Fruit fly (Drosophila melanogaster) whole organism, embryonic: Measurements from ENCODE around the gene Prx1.
A peak's percentile ranks its signal among the peaks of the same experiment; 100 is the strongest.

ENCODE experiments used
- ATbp ChIP-seq: fragments of 200-800 bp; sonication (Bioruptor generic); optimal IDR thresholded peaks from 2 replicates; lab custom pipeline; 2017; ENCODE audit warnings: missing biosample characterization, mild to moderate bottlenecking, missing genetic modification characterization, missing genetic modification reagents
- CG10267 ChIP-seq: fragments of 200-800 bp; sonication (Bioruptor generic); optimal IDR thresholded peaks from 2 replicates; lab custom pipeline; 2018; ENCODE audit warnings: missing biosample characterization, mild to moderate bottlenecking, missing genetic modification characterization, moderate library complexity
- CG13296 ChIP-seq: fragments of 200-800 bp; sonication (Bioruptor generic); optimal IDR thresholded peaks from 3 replicates; lab custom pipeline; 2018; ENCODE audit warnings: missing biosample characterization, mild to moderate bottlenecking, missing genetic modification characterization
- CG14965 ChIP-seq: fragments of 200-800 bp; sonication (Bioruptor generic); optimal IDR thresholded peaks from 2 replicates; lab custom pipeline; 2016; ENCODE audit warnings: missing biosample characterization, missing genetic modification characterization, borderline replicate concordance
- CG17186 ChIP-seq: fragments of 200-800 bp; sonication (Bioruptor generic); optimal IDR thresholded peaks from 3 replicates; lab custom pipeline; 2017; ENCODE audit warnings: missing biosample characterization, missing genetic modification reagents, missing genetic modification characterization
- CG17612 ChIP-seq: fragments of 200-800 bp; sonication (Bioruptor generic); IDR thresholded peaks from 2 replicates; pipeline ENCODE4 v1.3.6; 2022; ENCODE audit warnings: missing biosample characterization, missing genetic modification characterization
- CG1832 ChIP-seq: fragments of 200-800 bp; sonication (Bioruptor generic); optimal IDR thresholded peaks from 2 replicates; lab custom pipeline; 2017; ENCODE audit warnings: missing biosample characterization, mild to moderate bottlenecking, missing genetic modification characterization, inconsistent platforms
- CG2202 ChIP-seq: fragments of 200-800 bp; sonication (Bioruptor generic); optimal IDR thresholded peaks from 2 replicates; lab custom pipeline; 2018; ENCODE audit warnings: missing biosample characterization, mild to moderate bottlenecking, missing genetic modification characterization
- CG2678 ChIP-seq: fragments of 200-800 bp; sonication (Bioruptor generic); optimal IDR thresholded peaks from 3 replicates; lab custom pipeline; 2019; ENCODE audit warnings: missing biosample characterization, mild to moderate bottlenecking, missing genetic modification characterization, moderate library complexity
- CG2875 ChIP-seq: fragments of 200-800 bp; sonication (Bioruptor generic); optimal IDR thresholded peaks from 2 replicates; lab custom pipeline; 2017; ENCODE audit warnings: missing biosample characterization, mild to moderate bottlenecking, missing genetic modification characterization, missing genetic modification reagents
- CG3838 ChIP-seq: fragments of 200-800 bp; sonication (Bioruptor generic); optimal IDR thresholded peaks from 3 replicates; lab custom pipeline; 2016; ENCODE audit warnings: missing biosample characterization, missing genetic modification characterization
- CG4854 ChIP-seq: fragments of 200-800 bp; sonication (Bioruptor generic); optimal IDR thresholded peaks from 2 replicates; lab custom pipeline; 2016; ENCODE audit warnings: missing biosample characterization, missing genetic modification characterization, inconsistent platforms
- CG6854 ChIP-seq: fragments of 200-800 bp; sonication (Bioruptor generic); optimal IDR thresholded peaks from 3 replicates; lab custom pipeline; 2017; ENCODE audit warnings: missing biosample characterization, mild to moderate bottlenecking, missing genetic modification characterization
- CG9797 ChIP-seq: fragments of 200-800 bp; sonication (Bioruptor generic); optimal IDR thresholded peaks from 3 replicates; lab custom pipeline; 2018; ENCODE audit warnings: missing biosample characterization, mild to moderate bottlenecking, missing genetic modification characterization
- Chrac-16 ChIP-seq: fragments of 200-800 bp; sonication (Bioruptor generic); optimal IDR thresholded peaks from 3 replicates; lab custom pipeline; 2016; ENCODE audit warnings: missing biosample characterization, missing genetic modification characterization
- Dek ChIP-seq: fragments of 200-800 bp; sonication (Bioruptor generic); optimal IDR thresholded peaks from 3 replicates; lab custom pipeline; 2019; ENCODE audit warnings: missing biosample characterization, mild to moderate bottlenecking, missing genetic modification characterization, moderate library complexity
- Dfd ChIP-seq, 2 experiments: fragments of >200 bp; optimal IDR thresholded peaks; 2 replicates each; lab custom pipeline; 2017; ENCODE audit warnings: missing biosample characterization in 2 of 2, missing genetic modification characterization in 2 of 2
- Fer2 ChIP-seq: fragments of 200-800 bp; sonication (Bioruptor generic); optimal IDR thresholded peaks from 2 replicates; lab custom pipeline; 2018; ENCODE audit warnings: missing biosample characterization, mild to moderate bottlenecking, missing genetic modification characterization, moderate library complexity
- H2.0 ChIP-seq: fragments of 200-800 bp; sonication (Bioruptor generic); IDR thresholded peaks from 2 replicates; pipeline ENCODE4 v1.3.6; 2022; ENCODE audit warnings: missing biosample characterization, missing genetic modification characterization
- HLHmδ ChIP-seq: fragments of 200-800 bp; sonication (Bioruptor generic); optimal IDR thresholded peaks from 2 replicates; lab custom pipeline; 2018; ENCODE audit warnings: missing biosample characterization, mild to moderate bottlenecking, missing genetic modification characterization, moderate library complexity
- Hand ChIP-seq: fragments of 200-800 bp; sonication (Bioruptor generic); optimal IDR thresholded peaks from 2 replicates; lab custom pipeline; 2017; ENCODE audit warnings: mild to moderate bottlenecking, missing biosample characterization, missing genetic modification reagents, missing genetic modification characterization
- HmgD ChIP-seq: fragments of 200-800 bp; sonication (Bioruptor generic); optimal IDR thresholded peaks from 3 replicates; lab custom pipeline; 2016; ENCODE audit warnings: missing biosample characterization, missing genetic modification characterization
- Hr39 ChIP-seq: fragments of >200 bp; optimal IDR thresholded peaks from 2 replicates; lab custom pipeline; 2017
- MBD-R2 ChIP-seq: fragments of 200-800 bp; sonication (Bioruptor generic); IDR thresholded peaks from 2 replicates; pipeline ENCODE4 v1.3.6; 2022; ENCODE audit warnings: missing biosample characterization, missing genetic modification characterization
- Med ChIP-seq: fragments of 200-800 bp; sonication (Bioruptor generic); peaks from one replicate; lab custom pipeline; 2016; ENCODE audit warnings: missing biosample characterization, missing genetic modification characterization, mild to moderate bottlenecking, inconsistent platforms, moderate library complexity
- Mes4 ChIP-seq: fragments of 200-800 bp; sonication (Bioruptor generic); optimal IDR thresholded peaks from 2 replicates; lab custom pipeline; 2016; ENCODE audit warnings: missing biosample characterization, missing genetic modification characterization
- NC2α ChIP-seq: fragments of 200-800 bp; sonication (Bioruptor generic); optimal IDR thresholded peaks from 2 replicates; lab custom pipeline; 2016; ENCODE audit warnings: missing biosample characterization, missing genetic modification characterization
- Rx ChIP-seq: fragments of 200-800 bp; sonication (Bioruptor generic); IDR thresholded peaks from 2 replicates; pipeline ENCODE4 v1.3.6; 2022; ENCODE audit warnings: missing biosample characterization, missing genetic modification characterization
- Scr ChIP-seq: fragments of 200-800 bp; sonication (Bioruptor generic); IDR thresholded peaks from 2 replicates; pipeline ENCODE4 v1.3.6; 2022; ENCODE audit warnings: missing biosample characterization, missing genetic modification characterization; ENCODE audit not compliant: partially characterized antibody
- Sox102F ChIP-seq: fragments of 200-800 bp; sonication (Bioruptor generic); optimal IDR thresholded peaks from 2 replicates; lab custom pipeline; 2018; ENCODE audit warnings: missing biosample characterization, mild to moderate bottlenecking, missing genetic modification characterization, moderate library complexity
- Xrp1 ChIP-seq: fragments of 200-800 bp; sonication (Bioruptor generic); IDR thresholded peaks from 2 replicates; pipeline ENCODE4 v1.3.6; 2022; ENCODE audit warnings: missing biosample characterization, missing genetic modification characterization
- YL-1 ChIP-seq: fragments of 200-800 bp; sonication (Bioruptor generic); optimal IDR thresholded peaks from 3 replicates; lab custom pipeline; 2017; ENCODE audit warnings: missing biosample characterization, mild to moderate bottlenecking, missing genetic modification characterization
- abd-A ChIP-seq: fragments of 200-800 bp; sonication (Bioruptor generic); optimal IDR thresholded peaks from 3 replicates; lab custom pipeline; 2019; ENCODE audit warnings: missing biosample characterization, mild to moderate bottlenecking, missing genetic modification characterization, moderate library complexity
- danr ChIP-seq: fragments of 200-800 bp; sonication (Bioruptor generic); IDR thresholded peaks from 2 replicates; pipeline ENCODE4 v1.3.6; 2022; ENCODE audit warnings: missing biosample characterization, missing genetic modification characterization
- dpn ChIP-seq, 2 experiments: fragments of 200-800 bp; sonication (Bioruptor generic); optimal IDR thresholded peaks; 3 replicates each; lab custom pipeline; 2016; ENCODE audit warnings: missing biosample characterization in 2 of 2, missing genetic modification characterization in 2 of 2
- fd102C ChIP-seq: fragments of 200-800 bp; sonication (Bioruptor generic); optimal IDR thresholded peaks from 2 replicates; lab custom pipeline; 2018; ENCODE audit warnings: missing biosample characterization, mild to moderate bottlenecking, missing genetic modification characterization, moderate library complexity
- fd96Cb ChIP-seq: fragments of 200-800 bp; sonication (Bioruptor generic); optimal IDR thresholded peaks from 2 replicates; lab custom pipeline; 2018; ENCODE audit warnings: missing biosample characterization, mild to moderate bottlenecking, missing genetic modification characterization, moderate library complexity
- gro ChIP-seq: fragments of 200-800 bp; sonication (Bioruptor generic); optimal IDR thresholded peaks from 2 replicates; lab custom pipeline; 2016; ENCODE audit warnings: missing biosample characterization, missing genetic modification characterization
- klu ChIP-seq: fragments of 200-800 bp; sonication (Bioruptor generic); IDR thresholded peaks from 2 replicates; pipeline ENCODE4 v1.3.6; 2022; ENCODE audit warnings: missing biosample characterization, missing genetic modification characterization
- lmd ChIP-seq: fragments of 200-800 bp; sonication (Bioruptor generic); IDR thresholded peaks from 2 replicates; pipeline ENCODE4 v1.3.6; 2022; ENCODE audit warnings: missing biosample characterization, missing genetic modification characterization
- mld ChIP-seq: fragments of 200-800 bp; sonication (Bioruptor generic); IDR thresholded peaks from 3 replicates; pipeline ENCODE4 v1.3.6; 2022; ENCODE audit warnings: missing biosample characterization, missing genetic modification characterization; ENCODE audit not compliant: partially characterized antibody
- onecut ChIP-seq: fragments of 200-800 bp; sonication (Bioruptor generic); IDR thresholded peaks from 2 replicates; pipeline ENCODE4 v1.3.6; 2022; ENCODE audit warnings: missing biosample characterization, missing genetic modification characterization
- otp ChIP-seq: fragments of 200-800 bp; sonication (Bioruptor generic); IDR thresholded peaks from 3 replicates; pipeline ENCODE4, ENCODE4 v1.3.6; 2022; ENCODE audit warnings: missing biosample characterization, missing genetic modification characterization
- repo ChIP-seq: fragments of 200-800 bp; sonication (Bioruptor generic); optimal IDR thresholded peaks from 2 replicates; lab custom pipeline; 2016; ENCODE audit warnings: missing biosample characterization, missing genetic modification characterization
- sr ChIP-seq: fragments of 200-800 bp; sonication (Bioruptor generic); IDR thresholded peaks from 3 replicates; pipeline ENCODE4 v1.3.6; 2022; ENCODE audit warnings: missing biosample characterization, missing genetic modification characterization
- toy ChIP-seq: fragments of 200-800 bp; sonication (Bioruptor generic); IDR thresholded peaks from 2 replicates; pipeline ENCODE4 v1.3.6; 2022; ENCODE audit warnings: missing biosample characterization, missing genetic modification characterization
- tx ChIP-seq: fragments of 200-800 bp; sonication (Bioruptor generic); optimal IDR thresholded peaks from 2 replicates; lab custom pipeline; 2016; ENCODE audit warnings: missing biosample characterization, missing genetic modification characterization
- unc-4 ChIP-seq: fragments of 200-800 bp; sonication (Bioruptor generic); IDR thresholded peaks from 2 replicates; pipeline ENCODE4 v1.3.6; 2022; ENCODE audit warnings: missing biosample characterization, missing genetic modification characterization; ENCODE audit not compliant: partially characterized antibody
- vvl ChIP-seq: fragments of 200-800 bp; sonication (Bioruptor generic); IDR thresholded peaks from 2 replicates; pipeline ENCODE4 v1.3.6; 2022; ENCODE audit warnings: missing biosample characterization, missing genetic modification characterization
- wdn ChIP-seq: fragments of 200-800 bp; sonication (Bioruptor generic); IDR thresholded peaks from 2 replicates; pipeline ENCODE4 v1.3.6; 2022; ENCODE audit warnings: missing biosample characterization, missing genetic modification characterization
- wek ChIP-seq: fragments of 200-800 bp; sonication (Bioruptor generic); optimal IDR thresholded peaks from 3 replicates; lab custom pipeline; 2018; ENCODE audit warnings: missing biosample characterization, mild to moderate bottlenecking, missing genetic modification characterization, moderate library complexity
- wor ChIP-seq: fragments of 200-800 bp; sonication (Bioruptor generic); IDR thresholded peaks from 2 replicates; pipeline ENCODE4 v1.3.6; 2022; ENCODE audit warnings: missing biosample characterization, missing genetic modification characterization

Gene Prx1

DNA sequence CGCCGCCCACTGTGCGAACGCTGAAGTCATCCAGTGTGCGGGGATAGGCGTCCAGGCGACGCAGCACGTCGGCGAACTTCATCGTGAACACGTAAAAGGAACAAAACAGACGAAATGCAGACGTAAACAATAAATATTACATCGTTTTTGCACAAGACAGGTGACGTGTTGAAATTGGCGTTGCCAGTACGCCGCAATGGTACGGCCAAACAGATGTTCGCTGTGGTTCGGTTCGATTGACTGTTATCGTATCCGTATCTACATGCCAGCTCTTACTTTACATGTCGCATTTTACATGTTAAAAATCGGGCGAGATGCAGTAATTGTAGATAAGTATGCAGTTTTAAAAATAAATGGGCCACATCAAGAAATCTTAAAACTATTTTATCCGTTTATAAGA lies 44.2 kb upstream of the Prx1 start, which contains the start of gene CG7011 (continued):
- TF ChIP-seq wek = no peak
- TF ChIP-seq CG10267 (tag; lab: Kevin White, UChicago) = no peak
- no peak for TF ChIP-seq CG14965
- TF ChIP-seq CG4854 (GFP tag; lab: Kevin White, UChicago) = no peak
- TF ChIP-seq CG6854 (GFP tag; lab: Kevin White, UChicago) = no peak
- TF ChIP-seq Hr39 (lab: Kevin White, UChicago) = no peak
- peak; percentile 47 for TF ChIP-seq unc-4
- no peak for TF ChIP-seq Dfd (GFP tag; optimal IDR thresholded peaks at IDR 0.05; lab: Kevin White, UChicago)
- TF ChIP-seq abd-A = no peak
- TF ChIP-seq HLHmδ = no peak
- TF ChIP-seq tx (GFP tag; lab: Kevin White, UChicago) = no peak
- TF ChIP-seq repo (GFP tag; lab: Kevin White, UChicago) = no peak
- TF ChIP-seq HmgD (GFP tag; lab: Kevin White, UChicago) = no peak
- no peak for TF ChIP-seq Hand (GFP tag; lab: Kevin White, UChicago)
- no peak for TF ChIP-seq Dek (tag; lab: Kevin White, UChicago)
- no peak for TF ChIP-seq mld (GFP tag; lab: Robert Waterston, UW)
- peak; percentile 86 for TF ChIP-seq Med (GFP tag; lab: Kevin White, UChicago)
- no peak for TF ChIP-seq dpn (GFP tag; optimal IDR thresholded peaks at IDR 0.05; lab: Kevin White, UChicago)
- no peak for TF ChIP-seq otp (GFP tag; lab: Robert Waterston, UW)
- TF ChIP-seq Xrp1 (GFP tag; lab: Robert Waterston, UW) = no peak
- peak; percentile 24 for TF ChIP-seq YL-1 (GFP tag; lab: Kevin White, UChicago)
- TF ChIP-seq fd102C = no peak
- no peak for TF ChIP-seq vvl (GFP tag; lab: Robert Waterston, UW)
- TF ChIP-seq Rx (GFP tag; lab: Robert Waterston, UW) = no peak
- TF ChIP-seq gro (GFP tag; lab: Kevin White, UChicago) = peak; percentile 2
- no peak for TF ChIP-seq fd96Cb
- TF ChIP-seq sr (GFP tag; lab: Robert Waterston, UW) = no peak
- no peak for TF ChIP-seq lmd (GFP tag; lab: Robert Waterston, UW)
- no peak for TF ChIP-seq Chrac-16 (GFP tag; lab: Kevin White, UChicago)
- TF ChIP-seq klu = no peak
- TF ChIP-seq CG2202 (tag; lab: Kevin White, UChicago) = no peak
- no peak for TF ChIP-seq CG17186 (GFP tag; lab: Kevin White, UChicago)
- TF ChIP-seq MBD-R2 (GFP tag; lab: Robert Waterston, UW) = peak; percentile 67
- no peak for TF ChIP-seq toy (GFP tag; lab: Robert Waterston, UW)
- no peak for TF ChIP-seq CG2875 (GFP tag; lab: Kevin White, UChicago)
- TF ChIP-seq H2.0 (GFP tag; lab: Robert Waterston, UW) = no peak
- no peak for TF ChIP-seq NC2α
- TF ChIP-seq danr (GFP tag; lab: Robert Waterston, UW) = no peak
- no peak for TF ChIP-seq CG13296 (GFP tag; lab: Kevin White, UChicago)
- peak; percentile 42 for TF ChIP-seq Scr (GFP tag; lab: Robert Waterston, UW)
- no peak for TF ChIP-seq CG1832 (GFP tag; lab: Kevin White, UChicago)
- no peak for TF ChIP-seq wdn (GFP tag; lab: Robert Waterston, UW)
- TF ChIP-seq ATbp (GFP tag; lab: Kevin White, UChicago) = no peak
- no peak for TF ChIP-seq wor (GFP tag; lab: Robert Waterston, UW)
- no peak for TF ChIP-seq Sox102F (GFP tag; lab: Kevin White, UChicago)
- TF ChIP-seq CG9797 = peak; percentile 0
- no peak for TF ChIP-seq Fer2 (tag; lab: Kevin White, UChicago)
- TF ChIP-seq CG3838 (GFP tag; lab: Kevin White, UChicago) = no peak
- no peak for TF ChIP-seq onecut (GFP tag; lab: Robert Waterston, UW)
- TF ChIP-seq CG2678 (tag; lab: Kevin White, UChicago) = no peak
- TF ChIP-seq CG17612 = no peak
- TF ChIP-seq Mes4 (GFP tag; lab: Kevin White, UChicago) = no peak
